Fruit fly (Drosophila melanogaster): ENCODE data around the gene mRpL45.

- TF ChIP-seq ato (GFP tag; IDR thresholded peaks at IDR 0.05; ENCODE audit: partially characterized antibody) (no peak), CG6683 (GFP tag; optimal IDR thresholded peaks at IDR 0.05) (no peak), Gsc (GFP tag; IDR thresholded peaks at IDR 0.05) (no peak), CG4360 (GFP tag; IDR thresholded peaks at IDR 0.05) (no peak), CG4404 (GFP tag; IDR thresholded peaks at IDR 0.05) (no peak), her (GFP tag; optimal IDR thresholded peaks at IDR 0.05) (no peak), Lhr (GFP tag; optimal IDR thresholded peaks at IDR 0.05) (no peak), lmd (GFP tag; IDR thresholded peaks at IDR 0.05) (no peak), lola (GFP tag; optimal IDR thresholded peaks at IDR 0.05) (no peak), Mrtf (GFP tag; IDR thresholded peaks at IDR 0.05) (no peak), fd102C (GFP tag; optimal IDR thresholded peaks at IDR 0.05) (no peak), B-H2 (GFP tag; optimal IDR thresholded peaks at IDR 0.05) (no peak), NC2β (GFP tag; optimal IDR thresholded peaks at IDR 0.05) (no peak), slou (GFP tag; optimal IDR thresholded peaks at IDR 0.05) (no peak)
Measured at dm6 chr3R:22602783-22603182, 15.5 kb upstream of the mRpL45 start.
